Worm (Caenorhabditis elegans) whole organism, L4 larva: ENCODE data around the gene F58D2.2.

Experiments
- F10B5.3 ChIP-seq: sonication (generic microtip); optimal IDR thresholded peaks from 2 replicates; lab custom pipeline; 2016; ENCODE audit warnings: mild to moderate bottlenecking, missing genetic modification characterization, missing compliant biosample characterization
- F37D6.2 ChIP-seq: sonication (generic microtip); optimal IDR thresholded peaks from 2 replicates; lab custom pipeline; 2016; ENCODE audit warnings: mild to moderate bottlenecking, missing genetic modification characterization, missing compliant biosample characterization
- F44E2.7 ChIP-seq: fragments of 200-800 bp; sonication (Bioruptor generic); IDR thresholded peaks from 2 replicates; pipeline ENCODE4 v2.1.2; 2022; ENCODE audit warnings: missing genetic modification characterization, missing compliant biosample characterization
- T20F7.1 ChIP-seq: fragments of 200-800 bp; sonication (Bioruptor generic); optimal IDR thresholded peaks from 2 replicates; lab custom pipeline; 2018; ENCODE audit warnings: mild to moderate bottlenecking, missing genetic modification characterization, missing compliant biosample characterization
- Y105C5A.15 ChIP-seq: fragments of 200-800 bp; sonication (Bioruptor generic); IDR thresholded peaks from 2 replicates; pipeline ENCODE4 v1.3.6; 2022; ENCODE audit warnings: missing genetic modification characterization, missing compliant biosample characterization
- Y75B8A.6 ChIP-seq: fragments of 200-800 bp; sonication (Bioruptor generic); IDR thresholded peaks from 2 replicates; pipeline ENCODE4 v1.3.6; 2022; ENCODE audit warnings: missing genetic modification reagents, missing genetic modification characterization, missing compliant biosample characterization
- ZK546.5 ChIP-seq, 2 experiments: sonication (generic microtip); optimal IDR thresholded peaks; 2 replicates each; lab custom pipeline; 2017; ENCODE audit warnings: missing biosample characterization in 2 of 2, missing genetic modification characterization in 2 of 2
- aly-2 ChIP-seq: sonication (generic microtip); optimal IDR thresholded peaks from 2 replicates; lab custom pipeline; 2018; ENCODE audit warnings: missing biosample characterization, missing genetic modification characterization
- ceh-20 ChIP-seq: fragments of 200-800 bp; sonication (Bioruptor generic); IDR thresholded peaks from 2 replicates; pipeline ENCODE4 v1.3.6; 2022; ENCODE audit warnings: missing genetic modification reagents, missing genetic modification characterization, missing compliant biosample characterization
- ceh-32 ChIP-seq: sonication (generic microtip); optimal IDR thresholded peaks from 2 replicates; lab custom pipeline; 2016; ENCODE audit warnings: mild to moderate bottlenecking, missing genetic modification characterization, missing compliant biosample characterization; ENCODE audit not compliant: poor library complexity
- ctbp-1 ChIP-seq: fragments of 200-800 bp; sonication (Bioruptor generic); IDR thresholded peaks from 2 replicates; pipeline ENCODE4 v1.3.6; 2022; ENCODE audit warnings: missing genetic modification reagents, missing genetic modification characterization, missing compliant biosample characterization
- daf-12 ChIP-seq: fragments of 150-350 bp; optimal IDR thresholded peaks from 2 replicates; lab custom pipeline; 2014; ENCODE audit warnings: missing biosample characterization, missing genetic modification reagents, missing genetic modification characterization
- daf-16 ChIP-seq, 3 experiments: sonication (generic microtip); optimal IDR thresholded peaks; 2 replicates each; lab custom pipeline; 2016 to 2017; ENCODE audit warnings: missing genetic modification characterization in 3 of 3, missing genetic modification reagents in 3 of 3, mild to moderate bottlenecking in 2 of 3, missing compliant biosample characterization in 2 of 3, missing biosample characterization in 1 of 3, moderate library complexity in 1 of 3
- daf-8 ChIP-seq: fragments of 200-800 bp; sonication (Bioruptor generic); IDR thresholded peaks from 2 replicates; pipeline ENCODE4 v1.3.6; 2022; ENCODE audit warnings: missing genetic modification characterization, missing compliant biosample characterization
- dmd-8 ChIP-seq: fragments of 200-800 bp; sonication (Bioruptor generic); IDR thresholded peaks from 2 replicates; pipeline ENCODE4 v1.3.6; 2022; ENCODE audit warnings: missing genetic modification characterization, missing compliant biosample characterization
- dmd-9 ChIP-seq: fragments of 200-800 bp; sonication (Bioruptor generic); IDR thresholded peaks from 2 replicates; pipeline ENCODE4 v1.3.6; 2022; ENCODE audit warnings: missing genetic modification reagents, missing genetic modification characterization, missing compliant biosample characterization
- duxl-1 ChIP-seq: sonication (generic microtip); optimal IDR thresholded peaks from 2 replicates; lab custom pipeline; 2016; ENCODE audit warnings: mild to moderate bottlenecking, missing genetic modification characterization, moderate library complexity, missing compliant biosample characterization; ENCODE audit not compliant: poor library complexity
- dve-1 ChIP-seq: sonication (generic microtip); optimal IDR thresholded peaks from 2 replicates; lab custom pipeline; 2017; ENCODE audit warnings: antibody characterized with exemption, mild to moderate bottlenecking, missing genetic modification characterization, missing compliant biosample characterization; ENCODE audit not compliant: insufficient read depth
- fos-1 ChIP-seq: fragments of 150-350 bp; optimal IDR thresholded peaks from 2 replicates; lab custom pipeline; 2014; ENCODE audit warnings: missing biosample characterization, missing genetic modification characterization
- gei-8 ChIP-seq: fragments of 200-800 bp; sonication (Bioruptor generic); optimal IDR thresholded peaks from 2 replicates; lab custom pipeline; 2018; ENCODE audit warnings: mild to moderate bottlenecking, missing genetic modification characterization, missing compliant biosample characterization
- hlh-30 ChIP-seq: sonication (generic microtip); optimal IDR thresholded peaks from 2 replicates; lab custom pipeline; 2017; ENCODE audit warnings: antibody characterized with exemption, mild to moderate bottlenecking, missing genetic modification characterization, missing compliant biosample characterization; ENCODE audit not compliant: insufficient read depth
- lin-13 ChIP-seq: fragments of 150-350 bp; optimal IDR thresholded peaks from 2 replicates; lab custom pipeline; 2014; ENCODE audit warnings: missing biosample characterization, missing genetic modification reagents, missing genetic modification characterization
- lir-3 ChIP-seq: sonication (generic microtip); optimal IDR thresholded peaks from 2 replicates; lab custom pipeline; 2016; ENCODE audit warnings: mild to moderate bottlenecking, missing genetic modification characterization, missing compliant biosample characterization
- madf-5 ChIP-seq, 2 experiments: fragments of 200-800 bp; sonication (Bioruptor generic); IDR thresholded peaks; 2 replicates each; pipeline ENCODE4 v1.3.6; 2022; ENCODE audit warnings: missing compliant biosample characterization in 2 of 2, missing genetic modification characterization in 2 of 2
- madf-9 ChIP-seq: fragments of 200-800 bp; sonication (Bioruptor generic); conservative IDR thresholded peaks from 2 replicates; pipeline ENCODE4 v1.3.6; 2022; ENCODE audit warnings: missing genetic modification reagents, missing genetic modification characterization, missing compliant biosample characterization
- mep-1 ChIP-seq: fragments of 150-350 bp; sonication (generic microtip); optimal IDR thresholded peaks from 3 replicates; lab custom pipeline; 2014; ENCODE audit warnings: missing biosample characterization, missing genetic modification characterization
- nhr-102 ChIP-seq: sonication (generic microtip); optimal IDR thresholded peaks from 2 replicates; lab custom pipeline; 2016; ENCODE audit warnings: mild to moderate bottlenecking, missing genetic modification characterization, moderate library complexity, missing compliant biosample characterization
- nhr-11 ChIP-seq: fragments of 150-350 bp; optimal IDR thresholded peaks from 2 replicates; lab custom pipeline; 2014; ENCODE audit warnings: missing biosample characterization, missing genetic modification characterization
- nhr-111 ChIP-seq: fragments of 200-800 bp; sonication (Bioruptor generic); optimal IDR thresholded peaks from 2 replicates; lab custom pipeline; 2018; ENCODE audit warnings: mild to moderate bottlenecking, missing genetic modification characterization, missing compliant biosample characterization
- nhr-25 ChIP-seq: sonication (generic microtip); optimal IDR thresholded peaks from 2 replicates; lab custom pipeline; 2017; ENCODE audit warnings: missing genetic modification characterization, mild to moderate bottlenecking, missing compliant biosample characterization, antibody characterized with exemption, moderate library complexity, borderline replicate concordance; ENCODE audit not compliant: insufficient read depth
- nhr-28 ChIP-seq: fragments of 150-350 bp; optimal IDR thresholded peaks from 2 replicates; lab custom pipeline; 2014; ENCODE audit warnings: missing biosample characterization, missing genetic modification characterization
- nhr-41 ChIP-seq: fragments of 200-800 bp; sonication (Bioruptor generic); IDR thresholded peaks from 2 replicates; pipeline ENCODE4 v1.3.6; 2022; ENCODE audit warnings: missing genetic modification reagents, missing genetic modification characterization, missing compliant biosample characterization
- nhr-42 ChIP-seq: fragments of 200-800 bp; sonication (Bioruptor generic); IDR thresholded peaks from 2 replicates; pipeline ENCODE4 v1.3.6; 2022; ENCODE audit warnings: missing genetic modification characterization, missing compliant biosample characterization
- nhr-76 ChIP-seq: fragments of 150-350 bp; optimal IDR thresholded peaks from 2 replicates; lab custom pipeline; 2014; ENCODE audit warnings: missing biosample characterization, missing genetic modification characterization
- nhr-77 ChIP-seq: fragments of 150-350 bp; optimal IDR thresholded peaks from 2 replicates; lab custom pipeline; 2014; ENCODE audit warnings: missing biosample characterization, missing genetic modification characterization
- pha-4 ChIP-seq, 2 experiments: fragments of 150-350 bp in 1 of 2; fragments of 200-800 bp in 1 of 2; sonication (Bioruptor generic) in 1 of 2; IDR thresholded peaks in 1 of 2; optimal IDR thresholded peaks in 1 of 2; 2 replicates each; pipeline versions ENCODE4 v1.3.6 to Lab custom; 2014 to 2022; ENCODE audit warnings: missing genetic modification characterization in 2 of 2, missing genetic modification reagents in 2 of 2, missing biosample characterization in 1 of 2, missing compliant biosample characterization in 1 of 2
- pqm-1 ChIP-seq: sonication (generic microtip); optimal IDR thresholded peaks from 2 replicates; lab custom pipeline; 2017; ENCODE audit warnings: missing biosample characterization, missing genetic modification characterization
- rbr-2 ChIP-seq: sonication (generic microtip); optimal IDR thresholded peaks from 2 replicates; lab custom pipeline; 2016; ENCODE audit warnings: missing genotype, missing genetic modification characterization, missing compliant biosample characterization
- saeg-2 ChIP-seq: fragments of 200-800 bp; sonication (Bioruptor generic); IDR thresholded peaks from 2 replicates; pipeline ENCODE4 v1.3.6; 2022; ENCODE audit warnings: missing genetic modification reagents, missing genetic modification characterization, missing compliant biosample characterization
- tra-1 ChIP-seq: fragments of 200-800 bp; sonication (Bioruptor generic); IDR thresholded peaks from 2 replicates; pipeline ENCODE4 v1.3.6; 2022; ENCODE audit warnings: missing genetic modification reagents, missing genetic modification characterization, missing compliant biosample characterization
- unc-130 ChIP-seq: sonication (generic microtip); optimal IDR thresholded peaks from 2 replicates; lab custom pipeline; 2016; ENCODE audit warnings: missing genetic modification reagents, missing genetic modification characterization, missing compliant biosample characterization
- unc-39 ChIP-seq: sonication (generic microtip); optimal IDR thresholded peaks from 2 replicates; lab custom pipeline; 2017; ENCODE audit warnings: missing biosample characterization, missing genetic modification characterization
- vab-7 ChIP-seq: fragments of 200-800 bp; sonication (Bioruptor generic); IDR thresholded peaks from 2 replicates; pipeline ENCODE4 v1.3.6; 2022; ENCODE audit warnings: missing genetic modification reagents, missing genetic modification characterization, missing compliant biosample characterization
- ztf-11 ChIP-seq: fragments of 150-350 bp; optimal IDR thresholded peaks from 2 replicates; lab custom pipeline; 2014; ENCODE audit warnings: missing biosample characterization, missing genetic modification characterization

F58D2.2 gene

ce11 chrIV:13231393-13231792 lies 41.8 kb downstream of the F58D2.2 start (continued):
- TF ChIP-seq ctbp-1 (GFP tag; lab: Robert Waterston, UW) (no peak), nhr-41 (GFP tag; lab: Robert Waterston, UW) (no peak), T20F7.1 (GFP tag; lab: Kevin White, UChicago) (peak; percentile 42), dve-1 (tag; lab: Kevin White, UChicago) (peak; percentile 4), vab-7 (no peak), nhr-42 (GFP tag; lab: Robert Waterston, UW) (no peak), unc-130 (GFP tag; lab: Kevin White, UChicago) (no peak), F37D6.2 (tag; lab: Kevin White, UChicago) (no peak), nhr-111 (GFP tag; lab: Kevin White, UChicago) (no peak), nhr-25 (tag; lab: Kevin White, UChicago) (no peak), Y105C5A.15 (GFP tag; lab: Robert Waterston, UW) (no peak), madf-5 (GFP tag; IDR thresholded peaks at IDR 0.05; lab: Robert Waterston, UW) (no peak), unc-39 (tag; lab: Kevin White, UChicago) (no peak), rbr-2 (tag; lab: Kevin White, UChicago) (no peak), nhr-28 (tag; lab: Kevin White, UChicago) (peak; percentile 9), pha-4 (GFP tag; IDR thresholded peaks at IDR 0.05; lab: Robert Waterston, UW) (no peak), pha-4 (tag; optimal IDR thresholded peaks at IDR 0.05; lab: Kevin White, UChicago) (peak; percentile 47), lin-13 (GFP tag; lab: Kevin White, UChicago) (no peak), tra-1 (GFP tag; lab: Robert Waterston, UW) (no peak), F44E2.7 (GFP tag; lab: Robert Waterston, UW) (no peak), ceh-20 (no peak), hlh-30 (tag; lab: Kevin White, UChicago) (peak; percentile 39)

ce11 chrIV:13236485-13236884 lies 46.9 kb downstream of the F58D2.2 start, which contains the start of gene pwp-1:
Gene pwp-1, minus strand, starts transcription at chrIV:13236585.
- TF ChIP-seq nhr-76 (tag; lab: Kevin White, UChicago) (no peak), ZK546.5 (tag; optimal IDR thresholded peaks at IDR 0.05; lab: Kevin White, UChicago) (no peak), F37D6.2 (tag; lab: Kevin White, UChicago) (no peak), daf-12 (no peak), nhr-77 (no peak), ztf-11 (tag; lab: Kevin White, UChicago) (no peak), ctbp-1 (GFP tag; lab: Robert Waterston, UW) (no peak), Y75B8A.6 (GFP tag; lab: Robert Waterston, UW) (no peak), F10B5.3 (tag; lab: Kevin White, UChicago) (no peak)

- TF ChIP-seq mep-1 (tag; lab: Kevin White, UChicago), result peak; percentile 3
- TF ChIP-seq pqm-1 (tag; lab: Kevin White, UChicago), result no peak
- no peak for TF ChIP-seq dmd-8 (GFP tag; lab: Robert Waterston, UW)
- TF ChIP-seq gei-8 (GFP tag; lab: Kevin White, UChicago), result no peak
- TF ChIP-seq aly-2 (tag; lab: Kevin White, UChicago), result no peak
- TF ChIP-seq nhr-11 (tag; lab: Kevin White, UChicago), result no peak
- peak; percentile 56 for TF ChIP-seq nhr-102 (tag; lab: Kevin White, UChicago)
- peak; percentile 56 for TF ChIP-seq duxl-1 (tag; lab: Kevin White, UChicago)
- no peak for TF ChIP-seq madf-9 (GFP tag; lab: Robert Waterston, UW)
- no peak for TF ChIP-seq lir-3 (tag; lab: Kevin White, UChicago)
- no peak for TF ChIP-seq dmd-9 (GFP tag; lab: Robert Waterston, UW)
- TF ChIP-seq ceh-32 (tag; lab: Kevin White, UChicago), result no peak
- peak; percentile 25 for TF ChIP-seq hlh-30 (tag; lab: Kevin White, UChicago)
- no peak for TF ChIP-seq ztf-11 (tag; lab: Kevin White, UChicago)
- TF ChIP-seq saeg-2 (GFP tag; lab: Robert Waterston, UW), result no peak
- TF ChIP-seq daf-16 (GFP tag; optimal IDR thresholded peaks at IDR 0.05; lab: Kevin White, UChicago), result peak in 1 of 2 experiments; percentile 12
- peak; percentile 33 for TF ChIP-seq daf-16 (tag; optimal IDR thresholded peaks at IDR 0.05; lab: Kevin White, UChicago)
- no peak for TF ChIP-seq fos-1 (tag; lab: Kevin White, UChicago)
- TF ChIP-seq unc-130 (GFP tag; lab: Kevin White, UChicago), result peak; percentile 75
- no peak for TF ChIP-seq daf-8 (GFP tag; lab: Robert Waterston, UW)
- no peak for TF ChIP-seq nhr-28 (tag; lab: Kevin White, UChicago)
Measured at ce11 chrIV:13238943-13239861, 49.6 kb downstream of the F58D2.2 start, which contains the start of gene tag-115. Gene tag-115, minus strand, starts transcription at chrIV:13239414.
